Worm (Caenorhabditis elegans): Measurements from ENCODE around the gene cha-1.

Gene cha-1

DNA sequence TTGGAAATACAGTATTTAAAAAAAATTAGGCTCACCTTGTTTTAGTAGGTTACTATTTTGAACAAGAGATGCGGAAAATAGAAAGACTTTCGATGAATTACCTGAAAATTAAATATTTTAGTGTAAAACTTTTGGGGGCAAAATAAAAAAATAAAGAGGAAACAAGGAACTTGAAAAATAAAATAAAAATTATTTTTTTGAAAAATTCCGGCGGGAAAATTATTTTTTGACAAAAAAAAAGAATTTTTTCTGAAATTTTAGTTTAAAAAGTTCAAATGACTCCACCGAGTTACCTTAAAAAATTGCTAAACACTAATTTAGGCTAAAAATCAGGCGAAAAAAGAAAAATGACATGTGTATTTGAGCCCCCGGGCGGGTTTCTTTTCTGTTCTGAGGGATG lies at the start of gene cha-1, which contains the start of gene unc-17:
cha-1 (minus strand) TSS at position 101 of the 400 bp plus-strand sequence.
unc-17 (minus strand) TSS at position 103 of the 400 bp plus-strand sequence.
- TF ChIP-seq ces-1 (GFP tag; optimal IDR thresholded peaks at IDR 0.05): no peak
- TF ChIP-seq flh-1 (GFP tag; optimal IDR thresholded peaks at IDR 0.05): no peak
- no peak for TF ChIP-seq unc-62 (GFP tag; optimal IDR thresholded peaks at IDR 0.05)
- TF ChIP-seq blmp-1 (tag; optimal IDR thresholded peaks at IDR 0.05): no peak
- no peak for TF ChIP-seq ham-2 (GFP tag; optimal IDR thresholded peaks at IDR 0.05)
- no peak for TF ChIP-seq nhr-76 (tag; optimal IDR thresholded peaks at IDR 0.05)

DNA sequence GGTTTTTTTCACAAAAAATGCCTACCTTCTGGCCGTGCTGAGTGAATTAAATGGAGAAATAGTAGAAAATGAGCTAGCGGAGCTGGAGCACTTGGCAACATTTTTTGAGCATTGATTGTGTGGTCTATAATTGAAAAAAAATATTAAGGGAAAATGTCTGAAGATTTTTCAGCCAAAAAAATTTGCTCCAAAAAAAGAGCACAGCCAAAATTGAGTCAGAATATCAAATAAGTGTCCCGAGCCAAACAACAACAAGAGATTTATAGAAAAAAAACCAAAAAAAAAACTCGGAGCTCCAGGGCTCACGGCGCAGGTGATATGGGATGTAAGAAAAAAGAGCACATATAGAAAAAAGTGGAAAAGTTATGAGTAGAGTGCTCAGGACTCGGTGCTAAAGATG lies 44.1 kb upstream of the cha-1 start, which contains the start of gene fmil-1:
fmil-1 (minus strand) TSS at position 101 of the 400 bp plus-strand sequence.
- TF ChIP-seq ceh-83 (GFP tag; optimal IDR thresholded peaks at IDR 0.05): no peak
- no peak for TF ChIP-seq ceh-43 (GFP tag; optimal IDR thresholded peaks at IDR 0.05)
- no peak for TF ChIP-seq nhr-12 (tag; optimal IDR thresholded peaks at IDR 0.05)
- TF ChIP-seq sptf-1 (tag; optimal IDR thresholded peaks at IDR 0.05): no peak
- TF ChIP-seq nhr-28 (tag; optimal IDR thresholded peaks at IDR 0.05): no peak
- TF ChIP-seq lsy-2 (tag; optimal IDR thresholded peaks at IDR 0.05): no peak
- TF ChIP-seq ces-1 (GFP tag; optimal IDR thresholded peaks at IDR 0.05): no peak
- no peak for TF ChIP-seq M03D4.4 (tag; optimal IDR thresholded peaks at IDR 0.05)
- TF ChIP-seq nhr-2 (tag; optimal IDR thresholded peaks at IDR 0.05): no peak
- no peak for TF ChIP-seq drap-1 (GFP tag; optimal IDR thresholded peaks at IDR 0.05)
- TF ChIP-seq flh-1 (GFP tag; optimal IDR thresholded peaks at IDR 0.05): no peak
- no peak for TF ChIP-seq sem-2 (GFP tag; optimal IDR thresholded peaks at IDR 0.05)
- TF ChIP-seq unc-39 (tag; optimal IDR thresholded peaks at IDR 0.05): no peak
- no peak for TF ChIP-seq blmp-1 (tag; optimal IDR thresholded peaks at IDR 0.05)
- no peak for TF ChIP-seq mab-5 (tag; optimal IDR thresholded peaks at IDR 0.05)
- TF ChIP-seq nhr-76 (tag; optimal IDR thresholded peaks at IDR 0.05): no peak
- TF ChIP-seq pha-4 (tag; optimal IDR thresholded peaks at IDR 0.05): no peak
- TF ChIP-seq ceh-39 (tag; optimal IDR thresholded peaks at IDR 0.05): no peak

DNA sequence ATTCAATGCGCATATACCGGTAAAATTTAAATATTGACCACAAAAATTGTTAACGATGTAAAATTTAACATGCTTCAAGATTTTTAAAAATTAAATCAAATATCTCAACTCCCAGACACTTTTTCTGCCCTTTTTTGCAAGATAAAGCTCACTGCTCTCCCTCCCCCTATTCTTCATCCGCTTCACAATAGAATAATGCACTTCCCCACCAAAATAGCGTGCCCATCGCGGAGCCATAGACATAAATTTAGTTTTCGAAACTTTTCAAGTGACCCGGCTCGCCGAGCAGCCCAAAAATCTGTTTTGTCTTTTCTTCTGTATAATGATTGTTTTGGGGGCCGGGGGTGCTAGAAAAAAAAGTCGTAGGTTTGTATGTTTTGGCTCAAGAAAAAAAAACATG lies 43.3 kb upstream of the cha-1 start:
- no peak for TF ChIP-seq lin-32 (GFP tag; optimal IDR thresholded peaks at IDR 0.05)
- peak; percentile 86 for TF ChIP-seq ces-1 (GFP tag; optimal IDR thresholded peaks at IDR 0.05)
- TF ChIP-seq elt-1 (tag; optimal IDR thresholded peaks at IDR 0.05; ENCODE audit: borderline replicate concordance, insufficient read depth): no peak

DNA sequence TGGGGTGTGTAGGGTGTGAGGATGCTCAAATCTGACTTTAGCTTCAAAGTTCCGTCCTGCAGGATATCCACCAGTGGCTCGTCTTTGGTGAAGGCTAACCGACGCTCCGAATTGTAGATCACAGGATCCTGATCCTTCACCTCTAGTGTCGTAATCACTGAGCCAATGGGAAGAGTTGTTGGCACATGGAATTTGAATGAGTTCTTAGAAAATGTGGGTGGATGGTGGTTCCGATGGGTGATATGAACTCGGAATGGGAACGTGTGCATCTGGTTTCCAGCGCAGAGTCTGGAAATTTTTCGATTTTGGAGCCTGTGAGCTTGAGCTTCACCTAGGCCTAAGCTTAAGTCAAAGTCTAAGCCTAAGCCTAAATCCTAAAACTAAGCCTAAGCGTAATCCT lies 42.0 kb upstream of the cha-1 start:
- TF ChIP-seq nhr-2 (tag; optimal IDR thresholded peaks at IDR 0.05) (no peak), ceh-43 (GFP tag; optimal IDR thresholded peaks at IDR 0.05) (no peak), elt-1 (tag; optimal IDR thresholded peaks at IDR 0.05; ENCODE audit: borderline replicate concordance, insufficient read depth) (no peak), unc-39 (tag; optimal IDR thresholded peaks at IDR 0.05) (no peak), unc-62 (GFP tag; optimal IDR thresholded peaks at IDR 0.05) (no peak), lin-32 (GFP tag; optimal IDR thresholded peaks at IDR 0.05) (no peak), nhr-28 (tag; optimal IDR thresholded peaks at IDR 0.05) (no peak), sptf-1 (tag; optimal IDR thresholded peaks at IDR 0.05) (no peak), zip-8 (tag; optimal IDR thresholded peaks at IDR 0.05) (no peak), sem-2 (GFP tag; optimal IDR thresholded peaks at IDR 0.05) (no peak), bed-3 (GFP tag; optimal IDR thresholded peaks at IDR 0.05) (no peak), ham-2 (GFP tag; optimal IDR thresholded peaks at IDR 0.05) (no peak), ces-1 (GFP tag; optimal IDR thresholded peaks at IDR 0.05) (no peak), lsy-2 (tag; optimal IDR thresholded peaks at IDR 0.05) (no peak), nhr-237 (tag; optimal IDR thresholded peaks at IDR 0.05) (no peak), drap-1 (GFP tag; optimal IDR thresholded peaks at IDR 0.05) (no peak), flh-1 (GFP tag; optimal IDR thresholded peaks at IDR 0.05) (no peak)

DNA sequence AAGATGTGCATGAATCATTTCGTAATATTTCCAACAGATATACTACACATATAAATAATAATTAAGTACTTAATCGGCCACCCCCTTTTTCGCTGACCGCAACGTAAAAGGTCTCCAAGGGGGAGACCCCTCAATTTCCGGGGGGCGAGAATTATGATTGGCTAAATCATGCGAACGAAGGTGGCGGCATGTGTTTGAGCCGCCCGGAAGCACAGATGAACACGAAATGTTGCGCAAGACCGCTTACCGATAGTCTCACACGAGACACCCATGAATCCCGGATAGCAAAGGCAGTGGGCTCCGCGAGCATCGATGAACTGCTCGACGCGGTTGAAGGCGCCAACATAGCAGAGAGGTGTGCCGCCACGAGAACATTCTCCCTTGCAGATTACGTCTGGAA lies 40.6 kb upstream of the cha-1 start:
- TF ChIP-seq unc-39 (tag; optimal IDR thresholded peaks at IDR 0.05) (no peak), cnd-1 (tag; optimal IDR thresholded peaks at IDR 0.05) (peak; percentile 26), mls-2 (tag; optimal IDR thresholded peaks at IDR 0.05) (no peak), nhr-12 (tag; optimal IDR thresholded peaks at IDR 0.05) (no peak), lsy-2 (tag; optimal IDR thresholded peaks at IDR 0.05) (no peak)

DNA sequence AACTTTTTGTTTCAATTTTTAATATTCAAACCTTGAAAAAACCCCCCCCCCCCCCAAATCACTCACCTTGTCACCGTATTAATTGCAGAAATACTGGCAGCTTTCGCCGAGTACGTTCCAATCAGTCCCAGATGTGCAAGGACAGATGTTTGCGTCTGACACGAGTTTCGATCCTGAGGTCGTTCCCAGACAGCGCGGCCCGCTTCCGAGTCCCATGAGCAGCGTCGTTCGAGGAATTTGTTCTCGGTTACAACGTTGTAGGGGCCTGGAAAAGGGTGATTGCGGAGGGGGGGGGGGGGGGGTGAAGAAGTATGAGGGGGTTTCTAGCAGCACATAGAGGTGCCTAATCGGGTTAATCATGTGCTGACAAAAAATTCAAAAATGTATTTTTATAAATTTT lies 38.4 kb upstream of the cha-1 start:
- TF ChIP-seq nhr-237 (tag; optimal IDR thresholded peaks at IDR 0.05) (no peak), elt-1 (tag; optimal IDR thresholded peaks at IDR 0.05; ENCODE audit: borderline replicate concordance, insufficient read depth) (no peak), blmp-1 (tag; optimal IDR thresholded peaks at IDR 0.05) (no peak), hlh-1 (tag; optimal IDR thresholded peaks at IDR 0.05) (no peak), mab-5 (tag; optimal IDR thresholded peaks at IDR 0.05) (no peak), snpc-4 (tag; optimal IDR thresholded peaks at IDR 0.05) (no peak), nhr-28 (tag; optimal IDR thresholded peaks at IDR 0.05) (no peak)
